Worm (Caenorhabditis elegans): ENCODE data around the gene K04H4.5.

DNA sequence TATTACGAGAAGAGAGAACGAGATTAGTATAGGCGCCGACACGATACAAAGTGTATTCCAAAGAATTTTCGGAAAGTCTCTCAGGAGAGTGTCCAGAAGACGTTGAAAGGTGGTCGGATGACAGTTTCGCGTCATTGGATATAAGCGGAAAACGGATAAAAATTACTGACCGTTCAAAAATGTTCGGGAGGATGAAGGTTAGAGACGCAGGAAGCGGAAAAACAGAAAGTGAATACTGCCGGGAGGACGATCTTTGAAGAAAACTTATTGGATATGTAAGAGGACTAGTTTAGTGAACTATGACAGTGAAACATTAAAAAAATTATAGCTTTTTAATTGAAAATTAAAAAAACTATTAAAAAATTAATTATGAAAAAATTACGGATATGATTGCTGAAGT is 24.1 kb upstream of the K04H4.5 start:
- no peak for TF ChIP-seq ztf-29 (GFP tag; IDR thresholded peaks at IDR 0.05)
- no peak for TF ChIP-seq ref-1 (GFP tag; conservative IDR thresholded peaks at IDR 0.05)
- TF ChIP-seq cog-1 (tag; optimal IDR thresholded peaks at IDR 0.05) = no peak
- no peak for TF ChIP-seq med-1 (GFP tag; optimal IDR thresholded peaks at IDR 0.05; ENCODE audit: insufficient read depth)

Data from whole organism, midembryonic.